Worm (Caenorhabditis elegans) whole organism, young adult: Measurements from ENCODE around the gene R02D5.8.

Source experiments
- F33H1.4 ChIP-seq: fragments of 200-800 bp; sonication (Bioruptor generic); IDR thresholded peaks from 2 replicates; pipeline ENCODE4 v1.3.6; 2022; ENCODE audit warnings: missing genetic modification reagents, missing genetic modification characterization, missing compliant biosample characterization
- F57A8.1 ChIP-seq: fragments of 200-800 bp; sonication (Bioruptor generic); optimal IDR thresholded peaks from 2 replicates; lab custom pipeline; 2018; ENCODE audit warnings: mild to moderate bottlenecking, missing genetic modification characterization, moderate library complexity, missing compliant biosample characterization
- Y53F4B.3 ChIP-seq: fragments of 200-800 bp; sonication (Bioruptor generic); IDR thresholded peaks from 2 replicates; pipeline ENCODE4 v1.3.6; 2022; ENCODE audit warnings: missing genetic modification reagents, missing genetic modification characterization, missing compliant biosample characterization
- akir-1 ChIP-seq: fragments of 200-800 bp; sonication (Bioruptor generic); optimal IDR thresholded peaks from 2 replicates; lab custom pipeline; 2018; ENCODE audit warnings: mild to moderate bottlenecking, missing genetic modification characterization, moderate library complexity, missing compliant biosample characterization
- ama-1 ChIP-seq, 3 experiments: fragments of 150-350 bp in 1 of 3; sonication (generic microtip) in 2 of 3; optimal IDR thresholded peaks; 2 replicates each; lab custom pipeline; 2014 to 2018; ENCODE audit warnings: missing biosample characterization in 2 of 3, missing genetic modification characterization in 2 of 3, missing genetic modification reagents in 2 of 3
- ceh-27 ChIP-seq: fragments of 200-800 bp; sonication (Bioruptor generic); optimal IDR thresholded peaks from 2 replicates; lab custom pipeline; 2018; ENCODE audit warnings: mild to moderate bottlenecking, missing genetic modification characterization, moderate library complexity, missing compliant biosample characterization
- ceh-79 ChIP-seq: sonication (generic microtip); optimal IDR thresholded peaks from 2 replicates; lab custom pipeline; 2017; ENCODE audit warnings: mild to moderate bottlenecking, missing genetic modification characterization, missing compliant biosample characterization
- ceh-91 ChIP-seq: fragments of 200-800 bp; sonication (Bioruptor generic); IDR thresholded peaks from 2 replicates; pipeline ENCODE4 v1.3.6; 2022; ENCODE audit warnings: missing genetic modification reagents, missing genetic modification characterization, missing compliant biosample characterization
- egl-44 ChIP-seq: fragments of 200-800 bp; sonication (Bioruptor generic); IDR thresholded peaks from 2 replicates; pipeline ENCODE4 v1.3.6; 2022; ENCODE audit warnings: missing genetic modification reagents, missing genetic modification characterization, missing compliant biosample characterization
- hmg-1.2 ChIP-seq: fragments of 200-800 bp; sonication (Bioruptor generic); IDR thresholded peaks from 2 replicates; pipeline ENCODE4 v1.3.6; 2022; ENCODE audit warnings: missing genetic modification reagents, missing genetic modification characterization, missing compliant biosample characterization
- lsy-27 ChIP-seq: sonication (generic microtip); optimal IDR thresholded peaks from 2 replicates; lab custom pipeline; 2017; ENCODE audit warnings: missing genetic modification characterization, mild to moderate bottlenecking, missing compliant biosample characterization, antibody characterized with exemption, missing genotype, borderline replicate concordance; ENCODE audit not compliant: insufficient read depth
- snpc-4 ChIP-seq, 5 experiments: fragments of 150-350 bp in 1 of 5; sonication (generic microtip) in 4 of 5; optimal IDR thresholded peaks; 2 replicates each; lab custom pipeline; 2014 to 2018; ENCODE audit warnings: missing genetic modification characterization in 5 of 5, missing biosample characterization in 3 of 5, antibody characterized with exemption in 2 of 5, mild to moderate bottlenecking in 2 of 5, missing compliant biosample characterization in 2 of 5, missing genotype in 2 of 5, moderate library complexity in 2 of 5, missing genetic modification reagents in 1 of 5
- unc-62 ChIP-seq: fragments of 150-350 bp; optimal IDR thresholded peaks from 2 replicates; lab custom pipeline; 2014; ENCODE audit warnings: missing biosample characterization, missing genetic modification reagents, missing genetic modification characterization
- zfh-2 ChIP-seq: fragments of 200-800 bp; sonication (Bioruptor generic); conservative IDR thresholded peaks from 2 replicates; pipeline ENCODE4 v1.3.6; 2022; ENCODE audit warnings: missing genetic modification reagents, missing genetic modification characterization, missing compliant biosample characterization

DNA sequence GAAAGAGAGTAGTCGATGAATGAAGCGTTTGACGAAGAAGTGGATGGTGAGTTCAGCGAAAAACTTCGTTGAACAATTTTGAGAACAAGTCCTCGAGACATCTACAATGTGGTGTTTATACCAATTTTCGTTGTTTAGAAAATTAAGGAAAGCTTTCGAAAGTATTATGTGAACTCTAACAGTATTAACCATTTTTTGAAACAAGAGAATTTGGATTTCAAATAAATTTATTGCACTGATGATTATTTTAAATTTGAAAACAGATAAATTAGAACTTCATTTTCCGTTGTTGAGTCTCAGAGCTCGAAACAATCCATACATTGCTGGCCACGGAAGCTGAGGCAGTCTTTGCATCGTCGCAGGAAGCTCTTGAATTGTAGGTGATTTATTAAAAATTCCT, 3.3 kb upstream of the R02D5.8 start, which contains the start of gene C53A5.16:
- no peak for TF ChIP-seq F57A8.1 (GFP tag; lab: Kevin White, UChicago)
- TF ChIP-seq ceh-27 (GFP tag; lab: Kevin White, UChicago) = no peak
- no peak for TF ChIP-seq ceh-79 (tag; lab: Kevin White, UChicago)
- TF ChIP-seq F33H1.4 (GFP tag; lab: Robert Waterston, UW) = no peak
- TF ChIP-seq zfh-2 (GFP tag; lab: Robert Waterston, UW) = no peak
- TF ChIP-seq egl-44 (GFP tag; lab: Robert Waterston, UW) = no peak
- no peak for TF ChIP-seq Y53F4B.3
- TF ChIP-seq hmg-1.2 (GFP tag; lab: Robert Waterston, UW) = no peak
- TF ChIP-seq snpc-4 (GFP tag; optimal IDR thresholded peaks at IDR 0.05; lab: Kevin White, UChicago) = no peak
- TF ChIP-seq snpc-4 (tag; optimal IDR thresholded peaks at IDR 0.05; lab: Kevin White, UChicago) = no peak
- TF ChIP-seq unc-62 (GFP tag; lab: Kevin White, UChicago) = no peak
- TF ChIP-seq ceh-91 = no peak
- no peak for TF ChIP-seq ama-1 (optimal IDR thresholded peaks at IDR 0.05; lab: Kevin White, UChicago)
- no peak for TF ChIP-seq ama-1 (GFP tag; optimal IDR thresholded peaks at IDR 0.05; lab: Kevin White, UChicago)
- TF ChIP-seq akir-1 (GFP tag; lab: Kevin White, UChicago) = no peak
- no peak for TF ChIP-seq lsy-27
